Fruit fly (Drosophila melanogaster) whole organism, larva: ENCODE measurements around the gene Fdx1.
A peak's percentile ranks its signal among the peaks of the same experiment; 100 is the strongest.

ENCODE experiments used
- noc ChIP-seq: fragments of 200-800 bp; sonication (Bioruptor generic); optimal IDR thresholded peaks from 3 replicates; lab custom pipeline; 2019; ENCODE audit warnings: missing biosample characterization, mild to moderate bottlenecking, missing genetic modification characterization, moderate library complexity

The Fdx1 gene

DNA sequence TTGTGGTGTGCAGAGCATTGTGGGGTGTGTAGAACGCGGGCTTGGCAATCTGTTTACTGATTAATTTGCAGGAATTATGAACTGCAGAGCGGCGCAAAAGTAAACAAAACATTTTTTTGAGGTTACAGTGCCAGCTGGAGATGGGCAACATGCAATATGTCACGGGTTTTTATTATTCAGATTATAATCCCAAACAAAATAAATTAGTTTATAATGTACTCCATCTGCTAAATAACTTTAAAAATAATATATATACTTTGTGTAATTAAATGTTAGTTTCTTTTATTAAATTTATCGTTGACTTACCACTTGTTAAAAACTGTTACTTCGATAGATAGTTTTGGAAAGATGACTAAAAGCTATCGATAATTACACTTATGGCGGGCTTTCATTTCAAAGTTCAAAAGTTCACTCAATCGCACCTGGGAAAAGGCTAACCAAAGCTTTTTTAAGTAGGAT is at the start of gene Fdx1:
Fdx1 (minus strand) TSS at position 332 of the 459 bp plus-strand sequence.
- peak; percentile 30 for TF ChIP-seq noc (tag; lab: Kevin White, UChicago)

DNA sequence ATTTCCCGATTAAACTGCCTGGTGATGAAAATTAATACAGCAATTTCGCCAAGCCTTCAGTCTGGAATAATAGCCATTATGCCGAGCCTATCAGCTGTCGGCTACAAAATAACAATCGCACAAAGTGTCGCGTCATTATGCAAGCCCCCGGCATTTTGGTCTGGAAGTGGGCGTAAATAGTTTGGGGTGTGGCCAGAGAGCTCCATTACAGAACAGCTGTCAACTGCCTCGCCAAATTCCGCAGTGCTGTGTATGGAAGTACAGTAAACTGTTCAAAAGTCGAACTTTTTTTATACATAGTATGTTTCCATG is 49.7 kb upstream of the Fdx1 start:
- TF ChIP-seq noc (tag; lab: Kevin White, UChicago): no peak

DNA sequence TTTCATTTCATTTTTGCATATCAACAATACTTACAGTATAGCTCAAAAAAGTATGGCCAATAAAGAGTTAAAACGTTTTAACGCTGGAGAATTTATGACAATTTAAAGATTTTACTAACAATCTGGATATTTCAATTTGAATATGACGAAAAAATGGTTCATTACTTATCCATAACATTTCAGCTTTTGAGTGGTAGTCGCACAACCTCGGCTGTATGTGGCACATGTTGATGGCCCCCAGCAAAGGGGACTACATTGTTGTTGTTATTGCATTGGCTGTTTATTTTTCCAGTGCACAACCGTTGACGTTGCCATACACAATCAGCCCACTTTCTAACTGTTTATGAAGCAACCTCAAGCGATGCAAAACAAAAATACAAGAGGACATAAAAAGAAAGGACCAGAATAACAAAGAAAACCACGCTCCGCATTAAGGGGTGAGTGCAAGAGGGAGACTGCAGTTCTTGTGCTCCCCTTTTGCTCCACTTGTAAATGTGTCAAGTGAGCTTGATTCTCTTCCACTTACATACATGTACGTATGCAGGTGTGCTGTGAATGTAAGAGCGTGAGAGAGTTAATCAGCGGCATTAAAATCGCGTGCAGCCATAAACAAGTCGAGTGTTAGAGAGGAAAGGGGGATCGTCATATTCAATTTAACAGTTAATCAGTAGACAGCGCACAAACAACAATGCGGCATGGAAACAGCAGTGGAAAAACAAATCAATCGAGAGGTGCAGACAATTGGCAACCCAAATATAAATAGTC is 49.2 kb upstream of the Fdx1 start:
- peak; percentile 26 for TF ChIP-seq noc (tag; lab: Kevin White, UChicago)

DNA sequence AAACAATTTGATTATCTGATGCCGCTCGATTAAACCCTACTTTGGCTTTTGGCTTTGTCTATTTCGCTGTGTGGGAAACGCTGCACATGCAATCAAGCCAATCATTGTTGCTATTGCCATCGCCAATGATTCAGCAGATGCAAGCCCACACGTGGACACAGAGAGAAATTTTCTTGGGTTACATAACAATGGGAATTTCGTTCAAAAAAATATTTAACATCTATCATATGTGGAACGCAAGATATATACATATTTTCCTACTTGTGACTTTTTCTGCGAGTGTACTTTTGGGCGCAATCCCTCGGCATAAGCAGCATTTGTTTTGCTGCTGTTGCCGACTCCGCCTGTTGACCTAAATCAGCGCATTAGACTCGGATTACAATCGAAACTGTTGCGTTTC is 48.3 kb upstream of the Fdx1 start:
- no peak for TF ChIP-seq noc (tag; lab: Kevin White, UChicago)

DNA sequence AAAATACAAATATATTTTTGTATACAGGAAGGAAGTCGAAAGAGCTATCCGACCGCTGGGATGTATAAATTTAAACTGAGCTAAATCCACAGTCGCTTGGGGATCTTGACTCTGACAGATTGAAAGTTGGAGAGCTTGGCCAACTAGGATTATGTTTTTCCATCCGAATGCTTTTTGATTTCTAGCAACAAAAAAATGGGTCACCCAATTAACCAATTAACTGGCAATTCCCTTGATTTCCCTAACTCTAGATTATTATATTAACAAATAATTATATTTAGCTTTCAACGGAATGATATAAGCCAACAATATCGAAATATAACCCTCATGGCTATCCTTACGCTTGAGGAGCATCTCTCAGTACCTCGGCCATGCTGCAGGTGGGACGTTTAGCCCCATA is 46.2 kb upstream of the Fdx1 start, which contains the start of gene CG3982:
CG3982 (minus strand) TSS at position 101 of the 400 bp plus-strand sequence.
- TF ChIP-seq noc (tag; lab: Kevin White, UChicago): no peak

DNA sequence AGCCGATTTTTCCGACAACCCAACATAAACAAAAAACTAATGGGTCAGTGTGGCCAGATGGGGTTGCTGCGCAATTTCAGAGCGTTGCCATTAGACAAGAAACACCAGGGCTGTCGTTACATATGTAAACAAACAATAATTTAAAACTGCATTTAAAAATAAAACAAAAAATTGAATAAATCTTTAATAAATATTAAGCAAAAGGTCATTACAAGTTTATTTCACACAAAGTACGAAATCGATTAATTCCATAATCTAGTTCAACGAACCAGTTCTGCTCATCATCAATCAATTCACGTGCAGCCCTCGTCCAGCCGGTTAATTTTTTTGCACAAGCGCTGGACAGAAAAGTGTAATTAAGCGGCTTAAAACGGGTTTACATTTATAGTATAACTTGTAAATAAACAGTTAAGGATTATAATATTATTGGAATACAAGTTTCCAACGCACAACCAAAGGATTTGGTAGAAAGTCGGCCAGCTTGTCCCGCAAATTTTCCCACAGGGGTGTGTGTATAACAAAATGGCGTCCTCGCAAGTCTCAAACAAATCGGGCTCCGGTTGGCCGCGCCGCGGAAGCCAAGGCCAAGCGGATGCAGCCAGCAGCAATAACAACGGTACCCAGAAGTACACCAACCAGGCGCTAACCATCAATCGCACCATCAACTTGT is 39.9 kb upstream of the Fdx1 start, which contains the start of the genes CG4022 and Cpsf5:
CG4022 (minus strand) TSS at position 79 of the 670 bp plus-strand sequence.
Cpsf5 (plus strand) TSS at position 285 of the 670 bp plus-strand sequence.
- peak; percentile 82 for TF ChIP-seq noc (tag; lab: Kevin White, UChicago)

DNA sequence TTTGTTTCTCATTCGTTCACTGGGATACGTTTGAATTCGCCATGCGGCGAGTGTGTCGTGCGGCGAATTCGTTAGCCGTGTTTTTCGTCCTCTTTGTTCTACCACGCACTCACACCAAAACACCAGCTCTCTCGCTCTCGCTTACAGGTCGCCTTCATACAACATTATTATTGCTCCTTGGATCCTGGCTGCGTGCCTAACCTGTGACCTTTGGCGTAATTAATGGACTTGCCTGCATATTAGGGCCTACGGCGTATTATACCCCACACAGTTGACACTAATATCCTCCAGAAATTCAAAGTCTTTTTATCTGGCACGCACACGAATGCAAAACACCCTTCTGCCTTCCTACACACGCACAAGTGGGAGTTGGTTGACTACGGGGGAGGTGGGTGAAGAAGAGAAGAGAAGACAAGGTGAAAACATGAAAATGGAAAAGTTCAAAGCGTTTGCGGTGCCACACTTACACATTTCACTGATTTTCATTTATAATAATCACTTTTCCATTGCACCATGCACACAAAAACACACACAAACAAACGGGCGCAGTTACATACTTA is 39.1 kb upstream of the Fdx1 start:
- no peak for TF ChIP-seq noc (tag; lab: Kevin White, UChicago)

DNA sequence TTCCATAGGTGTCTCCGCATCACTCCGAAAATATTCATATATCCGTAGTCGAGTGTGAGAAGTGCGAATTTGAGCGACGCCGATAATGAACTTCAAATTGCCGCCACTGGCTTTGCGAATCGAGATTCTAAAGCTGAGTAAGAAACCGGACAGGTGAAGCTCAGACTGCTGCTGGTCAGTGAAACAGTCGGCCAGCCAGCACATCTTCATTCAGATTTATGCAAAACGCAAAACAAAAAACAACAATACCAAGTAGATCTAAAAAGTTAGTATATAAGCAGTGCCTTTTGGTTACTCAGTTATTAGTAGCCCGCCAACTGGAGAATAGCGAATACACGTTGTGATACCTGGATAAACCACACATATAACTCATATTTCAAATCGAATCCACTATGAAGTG is 33.5 kb upstream of the Fdx1 start, which contains the start of gene Cpr67B:
Cpr67B (plus strand) TSS at position 301 of the 400 bp plus-strand sequence.
- no peak for TF ChIP-seq noc (tag; lab: Kevin White, UChicago)

DNA sequence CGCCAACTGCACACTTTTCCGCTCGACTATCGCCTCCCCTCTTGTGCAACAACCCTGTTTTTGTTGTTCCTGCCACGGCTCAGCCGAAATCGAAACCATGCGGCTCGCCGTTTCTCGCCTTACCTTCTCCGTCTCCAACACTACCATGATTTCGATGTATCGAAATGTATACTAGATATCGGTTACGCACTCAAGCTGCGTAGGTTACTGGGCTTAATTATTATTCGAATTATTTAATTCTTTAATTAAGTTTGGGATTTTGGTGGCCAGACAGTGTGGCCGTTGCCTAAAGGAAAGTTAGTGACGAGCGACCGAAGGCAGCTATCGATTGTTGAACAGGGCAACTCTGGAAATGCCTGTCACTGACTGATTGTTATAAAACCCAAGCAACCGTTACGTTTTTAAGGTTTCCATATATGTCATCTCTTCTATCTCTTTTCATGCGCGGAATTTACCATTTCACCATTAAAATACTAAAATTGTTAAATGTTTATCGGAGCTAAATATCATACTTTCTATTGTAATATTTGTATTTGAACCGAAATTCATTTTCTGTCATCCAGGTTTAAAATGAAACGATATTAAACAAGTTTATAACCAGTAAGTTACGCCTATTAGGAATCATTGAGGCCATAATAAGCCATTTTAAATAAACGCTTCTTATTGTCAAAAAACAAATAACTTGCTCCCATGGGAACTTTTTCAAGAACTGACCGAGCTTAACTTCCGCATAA is 31.3 kb upstream of the Fdx1 start, which contains the start of gene eIF4E1:
eIF4E1 (minus strand) TSS at position 304 of the 734 bp plus-strand sequence.
- no peak for TF ChIP-seq noc (tag; lab: Kevin White, UChicago)

DNA sequence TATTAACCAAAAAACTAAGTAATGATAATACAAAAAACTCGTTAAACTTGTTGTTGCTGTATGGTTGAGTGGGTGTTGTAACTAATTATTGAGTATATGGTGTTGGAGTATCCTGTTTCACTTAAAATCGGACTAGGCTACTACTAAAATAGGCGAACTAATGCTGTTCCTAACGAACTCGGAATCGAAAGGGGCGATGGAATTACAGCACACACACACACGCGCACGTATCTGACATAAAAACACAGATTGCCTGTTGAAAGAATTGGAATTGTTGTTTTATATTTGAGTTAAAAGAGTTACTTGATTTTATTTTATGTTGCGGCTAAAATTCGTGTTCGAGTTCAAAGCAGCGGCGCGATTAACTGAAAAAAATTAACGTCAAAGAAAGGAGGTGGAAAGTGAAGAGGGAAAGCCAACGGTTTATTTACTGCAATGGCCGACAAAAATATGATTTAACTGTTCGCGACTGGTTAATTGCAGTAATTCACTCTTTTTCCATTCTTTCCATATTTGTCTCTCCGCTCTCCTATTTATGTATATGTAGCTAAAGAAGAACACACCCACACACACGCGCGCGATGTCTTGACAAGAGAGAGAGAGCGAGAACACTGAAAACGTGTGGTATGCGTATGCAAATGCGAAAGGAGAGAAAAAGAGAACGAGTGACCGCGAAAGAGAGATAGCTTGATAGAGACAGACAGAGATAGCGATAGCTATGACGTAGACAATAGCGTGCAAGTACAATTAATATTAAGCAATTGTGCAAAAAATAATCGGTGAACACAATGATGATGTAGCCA is 30.5 kb upstream of the Fdx1 start:
- no peak for TF ChIP-seq noc (tag; lab: Kevin White, UChicago)

DNA sequence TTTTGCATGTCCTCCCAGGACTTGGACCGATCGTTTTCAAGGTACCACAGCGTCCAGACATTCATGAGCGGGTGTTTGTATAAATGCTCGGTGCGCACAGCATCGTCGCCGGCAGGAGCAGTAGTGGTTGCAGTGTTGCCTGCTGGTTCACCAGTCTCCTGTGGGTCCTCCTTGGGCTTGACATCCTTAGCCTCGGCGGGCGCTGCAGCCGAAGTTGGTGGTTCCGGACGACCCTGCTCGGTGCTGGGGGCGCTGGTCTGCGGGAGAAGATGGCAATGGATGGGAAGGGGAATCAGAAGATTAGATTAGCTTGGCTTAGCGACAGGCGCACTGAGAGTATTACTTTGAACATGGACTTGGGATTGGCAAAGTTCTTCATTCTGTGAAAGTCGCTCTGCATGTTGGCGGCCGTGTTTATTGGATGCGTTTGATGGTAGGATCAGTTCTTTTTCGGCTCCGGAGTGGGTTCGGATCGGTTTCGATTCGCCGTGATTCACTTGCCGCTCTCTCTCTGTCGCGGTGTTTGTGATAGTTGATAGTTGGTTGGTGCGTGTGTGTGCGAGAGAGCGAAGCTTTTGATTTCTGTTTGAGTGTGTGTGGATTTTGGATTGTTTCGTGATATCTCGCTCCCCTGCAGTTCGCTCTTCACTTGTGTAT is 29.8 kb upstream of the Fdx1 start:
- no peak for TF ChIP-seq noc (tag; lab: Kevin White, UChicago)

DNA sequence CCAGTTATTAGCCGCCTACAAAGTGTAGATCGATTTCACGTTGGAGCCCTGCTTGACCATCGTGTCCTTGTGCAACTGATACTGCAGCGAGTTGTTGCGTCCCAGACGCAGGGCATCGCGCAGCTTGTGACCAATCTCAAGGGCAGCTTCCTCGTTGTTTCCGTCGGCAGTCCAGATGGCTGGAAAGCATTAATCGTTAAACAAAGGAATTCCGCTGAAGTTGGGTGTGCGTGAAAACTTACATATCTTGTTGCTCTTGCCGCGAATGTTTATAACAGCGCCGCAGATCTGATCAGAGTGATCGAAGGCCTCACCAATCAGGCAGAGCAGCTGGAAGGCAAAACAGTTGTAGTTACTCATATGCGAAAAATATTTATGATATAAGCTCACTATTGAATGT is 28.8 kb upstream of the Fdx1 start:
- TF ChIP-seq noc (tag; lab: Kevin White, UChicago): no peak

DNA sequence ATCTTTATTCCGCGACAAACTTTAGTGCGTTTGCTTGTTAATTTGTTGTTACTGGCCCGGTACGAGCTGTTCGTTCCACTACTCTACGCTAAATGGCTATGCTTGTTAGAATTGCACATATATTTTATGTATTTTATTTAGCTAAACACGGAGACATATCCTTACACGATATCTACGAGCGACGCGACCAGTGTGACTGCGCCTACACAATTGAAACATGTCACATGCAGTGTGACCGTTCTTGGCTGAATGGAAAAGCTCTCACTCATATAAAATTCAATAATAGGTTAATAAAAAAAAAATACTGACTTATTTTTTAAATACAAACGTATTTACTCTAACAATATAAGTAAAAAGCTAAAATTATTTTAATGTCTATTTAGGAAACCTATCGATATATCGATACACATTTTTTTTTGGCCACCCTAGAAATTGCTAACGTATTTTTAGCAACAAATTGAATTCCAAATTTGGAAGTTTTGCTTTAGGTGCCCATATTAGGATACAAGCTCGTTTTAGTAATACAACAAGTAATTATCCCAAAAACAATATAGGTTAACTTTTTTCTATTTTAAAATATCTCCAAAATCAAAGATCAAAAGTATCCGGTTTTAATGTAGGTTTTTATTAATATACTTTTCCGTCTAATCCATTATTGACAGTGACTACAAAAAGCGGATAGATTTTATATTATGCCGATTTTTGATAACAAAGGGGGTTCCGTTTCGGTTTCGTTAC is 28.1 kb upstream of the Fdx1 start, which contains the start of gene CG4080:
CG4080 (minus strand) TSS at position 215 of the 738 bp plus-strand sequence.
- peak; percentile 16 for TF ChIP-seq noc (tag; lab: Kevin White, UChicago)
